Fruit fly (Drosophila melanogaster): ENCODE data around the gene CG14200.

The CG14200 gene

dm6 chrX:19565714-19566316 is 70.5 kb downstream of the CG14200 start, which contains the start of the genes Grip84 and car (continued):
- TF ChIP-seq Eip75B (GFP tag; optimal IDR thresholded peaks at IDR 0.05) = no peak
- TF ChIP-seq net (GFP tag; optimal IDR thresholded peaks at IDR 0.05) = no peak
- TF ChIP-seq Sox14 (GFP tag; optimal IDR thresholded peaks at IDR 0.05) = no peak
- no peak for TF ChIP-seq CG1621 (tag; optimal IDR thresholded peaks at IDR 0.05)
- TF ChIP-seq CG32006 (GFP tag; optimal IDR thresholded peaks at IDR 0.05) = no peak
- peak; percentile 73 for TF ChIP-seq CG3032 (tag; optimal IDR thresholded peaks at IDR 0.05)
- TF ChIP-seq achi (GFP tag; optimal IDR thresholded peaks at IDR 0.05) = peak; percentile 49
- no peak for TF ChIP-seq CG7368 (GFP tag; optimal IDR thresholded peaks at IDR 0.05)
- TF ChIP-seq fd59A (GFP tag; optimal IDR thresholded peaks at IDR 0.05) = peak; percentile 31
- TF ChIP-seq CG6854 (GFP tag; optimal IDR thresholded peaks at IDR 0.05) = no peak
- peak; percentile 51 for TF ChIP-seq Ets96B (tag; optimal IDR thresholded peaks at IDR 0.05)
- peak; percentile 63 for TF ChIP-seq Gug (GFP tag; IDR thresholded peaks at IDR 0.05)
- peak; percentile 53 for TF ChIP-seq Hr39 (GFP tag; optimal IDR thresholded peaks at IDR 0.05)
- TF ChIP-seq acj6 (GFP tag; optimal IDR thresholded peaks at IDR 0.05) = no peak
- TF ChIP-seq Ets21C (GFP tag; optimal IDR thresholded peaks at IDR 0.05) = peak; percentile 43
- no peak for TF ChIP-seq OdsH (GFP tag; optimal IDR thresholded peaks at IDR 0.05)
- no peak for TF ChIP-seq CG16779 (tag; optimal IDR thresholded peaks at IDR 0.05)
- TF ChIP-seq CG34406 (GFP tag; optimal IDR thresholded peaks at IDR 0.05) = peak; percentile 27
- no peak for TF ChIP-seq Sox102F (GFP tag; optimal IDR thresholded peaks at IDR 0.05)

Measured in whole organism, prepupa.